Worm (Caenorhabditis elegans): Measurements from ENCODE around the gene dnj-13.

ce11 chrII:11536505-11536904 lies 9.0 kb upstream of the dnj-13 start:
- TF ChIP-seq egl-27 (tag; optimal IDR thresholded peaks at IDR 0.05), result no peak
- TF ChIP-seq ceh-62 (tag; optimal IDR thresholded peaks at IDR 0.05), result no peak
- no peak for TF ChIP-seq nhr-77 (tag; optimal IDR thresholded peaks at IDR 0.05)
- no peak for TF ChIP-seq skn-1 (tag; optimal IDR thresholded peaks at IDR 0.05)
- no peak for TF ChIP-seq F26F4.8 (GFP tag; conservative IDR thresholded peaks at IDR 0.05)
- no peak for TF ChIP-seq nhr-237 (tag; optimal IDR thresholded peaks at IDR 0.05)
- no peak for TF ChIP-seq pha-4 (GFP tag; IDR thresholded peaks at IDR 0.05)
- TF ChIP-seq pha-4 (tag; optimal IDR thresholded peaks at IDR 0.05), result no peak
- TF ChIP-seq ces-1 (GFP tag; optimal IDR thresholded peaks at IDR 0.05), result no peak

Measured in whole organism, L4 larva.